Worm (Caenorhabditis elegans) whole organism, young adult: Measurements from ENCODE around the gene garr-1.

Source experiments
- B0019.2 ChIP-seq: fragments of 200-800 bp; sonication (Bioruptor generic); conservative IDR thresholded peaks from 2 replicates; pipeline ENCODE4 v1.3.6; 2022; ENCODE audit warnings: missing genetic modification reagents, missing genetic modification characterization, missing compliant biosample characterization
- C17E4.6 ChIP-seq: fragments of 200-800 bp; sonication (Bioruptor generic); IDR thresholded peaks from 2 replicates; pipeline ENCODE4 v1.3.6; 2022; ENCODE audit warnings: missing genetic modification reagents, missing genetic modification characterization, missing compliant biosample characterization
- D2030.7 ChIP-seq: fragments of 200-800 bp; sonication (Bioruptor generic); IDR thresholded peaks from 2 replicates; pipeline ENCODE4 v1.3.6; 2022; ENCODE audit warnings: missing genetic modification reagents, missing genetic modification characterization, missing compliant biosample characterization
- F33H1.4 ChIP-seq: fragments of 200-800 bp; sonication (Bioruptor generic); IDR thresholded peaks from 2 replicates; pipeline ENCODE4 v1.3.6; 2022; ENCODE audit warnings: missing genetic modification reagents, missing genetic modification characterization, missing compliant biosample characterization
- F49E8.2 ChIP-seq: sonication (generic microtip); optimal IDR thresholded peaks from 3 replicates; lab custom pipeline; 2017; ENCODE audit warnings: missing genetic modification characterization, mild to moderate bottlenecking, missing compliant biosample characterization, antibody characterized with exemption, moderate library complexity; ENCODE audit not compliant: insufficient read depth
- F52B5.7 ChIP-seq: sonication (generic microtip); optimal IDR thresholded peaks from 2 replicates; lab custom pipeline; 2016; ENCODE audit warnings: mild to moderate bottlenecking, missing genetic modification characterization, missing compliant biosample characterization
- F57A8.1 ChIP-seq: fragments of 200-800 bp; sonication (Bioruptor generic); optimal IDR thresholded peaks from 2 replicates; lab custom pipeline; 2018; ENCODE audit warnings: mild to moderate bottlenecking, missing genetic modification characterization, moderate library complexity, missing compliant biosample characterization
- K12H6.12 ChIP-seq: fragments of 200-800 bp; sonication (Bioruptor generic); optimal IDR thresholded peaks from 2 replicates; lab custom pipeline; 2018; ENCODE audit warnings: mild to moderate bottlenecking, missing genetic modification characterization, missing compliant biosample characterization
- Y95B8A.8 ChIP-seq: fragments of 200-800 bp; sonication (Bioruptor generic); IDR thresholded peaks from 2 replicates; pipeline ENCODE4 v1.3.6; 2022; ENCODE audit warnings: missing genetic modification reagents, missing genetic modification characterization, missing compliant biosample characterization
- ZK185.1 ChIP-seq: sonication (generic microtip); optimal IDR thresholded peaks from 2 replicates; lab custom pipeline; 2016; ENCODE audit warnings: mild to moderate bottlenecking, missing genetic modification characterization, missing compliant biosample characterization; ENCODE audit not compliant: poor library complexity, severe bottlenecking
- akir-1 ChIP-seq: fragments of 200-800 bp; sonication (Bioruptor generic); optimal IDR thresholded peaks from 2 replicates; lab custom pipeline; 2018; ENCODE audit warnings: mild to moderate bottlenecking, missing genetic modification characterization, moderate library complexity, missing compliant biosample characterization
- ama-1 ChIP-seq, 3 experiments: fragments of 150-350 bp in 1 of 3; sonication (generic microtip) in 2 of 3; optimal IDR thresholded peaks; 2 replicates each; lab custom pipeline; 2014 to 2018; ENCODE audit warnings: missing biosample characterization in 2 of 3, missing genetic modification characterization in 2 of 3, missing genetic modification reagents in 2 of 3
- aptf-3 ChIP-seq: fragments of 200-800 bp; sonication (Bioruptor generic); IDR thresholded peaks from 2 replicates; pipeline ENCODE4 v1.3.6; 2022; ENCODE audit warnings: missing genetic modification characterization, missing compliant biosample characterization
- athp-1 ChIP-seq: sonication (generic microtip); optimal IDR thresholded peaks from 2 replicates; lab custom pipeline; 2017; ENCODE audit warnings: mild to moderate bottlenecking, missing genetic modification characterization, missing compliant biosample characterization
- attf-3 ChIP-seq: fragments of 200-800 bp; sonication (Bioruptor generic); conservative IDR thresholded peaks from 2 replicates; pipeline ENCODE4 v1.3.6; 2022; ENCODE audit warnings: missing genetic modification reagents, missing genetic modification characterization, missing compliant biosample characterization
- ccch-3 ChIP-seq: fragments of 200-800 bp; sonication (Bioruptor generic); optimal IDR thresholded peaks from 2 replicates; lab custom pipeline; 2018; ENCODE audit warnings: mild to moderate bottlenecking, missing genetic modification characterization, missing compliant biosample characterization
- cebp-1 ChIP-seq, 2 experiments: fragments of 200-800 bp in 1 of 2; sonication (Bioruptor generic) in 1 of 2; sonication (generic microtip) in 1 of 2; IDR thresholded peaks in 1 of 2; optimal IDR thresholded peaks in 1 of 2; 2 replicates each; pipeline versions ENCODE4 v1.3.6 to Lab custom; 2017 to 2022; ENCODE audit warnings: missing compliant biosample characterization in 2 of 2, missing genetic modification characterization in 2 of 2, mild to moderate bottlenecking in 1 of 2, missing genetic modification reagents in 1 of 2, moderate library complexity in 1 of 2
- ceh-58 ChIP-seq: fragments of 200-800 bp; sonication (Bioruptor generic); IDR thresholded peaks from 2 replicates; pipeline ENCODE4 v1.3.6; 2022; ENCODE audit warnings: missing genetic modification characterization, missing compliant biosample characterization
- ceh-91 ChIP-seq: fragments of 200-800 bp; sonication (Bioruptor generic); IDR thresholded peaks from 2 replicates; pipeline ENCODE4 v1.3.6; 2022; ENCODE audit warnings: missing genetic modification reagents, missing genetic modification characterization, missing compliant biosample characterization
- chd-7 ChIP-seq: sonication (generic microtip); optimal IDR thresholded peaks from 2 replicates; lab custom pipeline; 2016; ENCODE audit warnings: mild to moderate bottlenecking, missing genetic modification characterization, moderate library complexity, missing compliant biosample characterization
- die-1 ChIP-seq: sonication (generic microtip); optimal IDR thresholded peaks from 2 replicates; lab custom pipeline; 2016; ENCODE audit warnings: missing genotype, mild to moderate bottlenecking, missing genetic modification characterization, missing compliant biosample characterization
- dpff-1 ChIP-seq: sonication (generic microtip); optimal IDR thresholded peaks from 2 replicates; lab custom pipeline; 2017; ENCODE audit warnings: mild to moderate bottlenecking, missing genetic modification characterization, missing compliant biosample characterization
- dpl-1 ChIP-seq: fragments of 150-350 bp; optimal IDR thresholded peaks from 2 replicates; lab custom pipeline; 2014; ENCODE audit warnings: missing biosample characterization, missing genetic modification reagents, missing genetic modification characterization
- egl-18 ChIP-seq: fragments of 200-800 bp; sonication (Bioruptor generic); IDR thresholded peaks from 2 replicates; pipeline ENCODE4 v1.3.6; 2022; ENCODE audit warnings: missing genetic modification reagents, missing genetic modification characterization, missing compliant biosample characterization
- egrh-3 ChIP-seq: fragments of 200-800 bp; sonication (Bioruptor generic); IDR thresholded peaks from 2 replicates; pipeline ENCODE4 v1.3.6; 2022; ENCODE audit warnings: missing genetic modification reagents, missing genetic modification characterization, missing compliant biosample characterization
- fkh-3 ChIP-seq: sonication (generic microtip); optimal IDR thresholded peaks from 2 replicates; lab custom pipeline; 2016; ENCODE audit warnings: mild to moderate bottlenecking, missing genetic modification characterization, missing compliant biosample characterization
- gei-17 ChIP-seq: fragments of 200-800 bp; sonication (Bioruptor generic); optimal IDR thresholded peaks from 2 replicates; lab custom pipeline; 2018; ENCODE audit warnings: mild to moderate bottlenecking, missing genetic modification characterization, missing compliant biosample characterization
- hlh-26 ChIP-seq: fragments of 200-800 bp; sonication (Bioruptor generic); conservative IDR thresholded peaks from 2 replicates; pipeline ENCODE4 v1.3.6; 2022; ENCODE audit warnings: missing genetic modification reagents, missing genetic modification characterization, missing compliant biosample characterization
- hsf-1 ChIP-seq: fragments of 200-800 bp; sonication (Bioruptor generic); IDR thresholded peaks from 2 replicates; pipeline ENCODE4 v1.3.6; 2022; ENCODE audit warnings: missing genetic modification reagents, missing genetic modification characterization, missing compliant biosample characterization
- lin-35 ChIP-seq, 3 experiments: fragments of 150-350 bp in 2 of 3; sonication (generic microtip) in 1 of 3; optimal IDR thresholded peaks; 2 replicates each; lab custom pipeline; 2014 to 2018; ENCODE audit warnings: missing biosample characterization in 3 of 3, missing genetic modification characterization in 3 of 3, missing genetic modification reagents in 3 of 3
- lin-40 ChIP-seq: sonication (generic microtip); optimal IDR thresholded peaks from 2 replicates; lab custom pipeline; 2016; ENCODE audit warnings: missing genetic modification characterization, mild to moderate bottlenecking, missing compliant biosample characterization, missing genotype, missing genetic modification reagents
- lin-54 ChIP-seq: fragments of 200-800 bp; sonication (Bioruptor generic); optimal IDR thresholded peaks from 2 replicates; lab custom pipeline; 2018; ENCODE audit warnings: mild to moderate bottlenecking, missing genetic modification characterization, missing compliant biosample characterization
- lir-1 ChIP-seq: fragments of 200-800 bp; sonication (Bioruptor generic); conservative IDR thresholded peaks from 2 replicates; pipeline ENCODE4 v1.3.6; 2022; ENCODE audit warnings: missing genetic modification reagents, missing genetic modification characterization, missing compliant biosample characterization
- lsl-1 ChIP-seq: fragments of 200-800 bp; sonication (Bioruptor generic); optimal IDR thresholded peaks from 2 replicates; lab custom pipeline; 2018; ENCODE audit warnings: mild to moderate bottlenecking, missing genetic modification characterization, moderate library complexity, missing compliant biosample characterization
- lsy-27 ChIP-seq: sonication (generic microtip); optimal IDR thresholded peaks from 2 replicates; lab custom pipeline; 2017; ENCODE audit warnings: missing genetic modification characterization, mild to moderate bottlenecking, missing compliant biosample characterization, antibody characterized with exemption, missing genotype, borderline replicate concordance; ENCODE audit not compliant: insufficient read depth
- madf-8 ChIP-seq: fragments of 200-800 bp; sonication (Bioruptor generic); conservative IDR thresholded peaks from 2 replicates; pipeline ENCODE4 v1.3.6; 2022; ENCODE audit warnings: missing genetic modification reagents, missing genetic modification characterization, missing compliant biosample characterization
- mxl-1 ChIP-seq: sonication (generic microtip); optimal IDR thresholded peaks from 2 replicates; lab custom pipeline; 2016; ENCODE audit warnings: missing genetic modification characterization, missing compliant biosample characterization
- nfya-1 ChIP-seq: sonication (generic microtip); optimal IDR thresholded peaks from 2 replicates; lab custom pipeline; 2017; ENCODE audit warnings: antibody characterized with exemption, missing compliant biosample characterization, missing genetic modification characterization, borderline replicate concordance; ENCODE audit not compliant: insufficient read depth
- nfyb-1 ChIP-seq: fragments of 200-800 bp; sonication (Bioruptor generic); IDR thresholded peaks from 2 replicates; pipeline ENCODE4 v1.3.6; 2022; ENCODE audit warnings: missing genetic modification reagents, missing genetic modification characterization, missing compliant biosample characterization
- nhr-179 ChIP-seq: sonication (generic microtip); optimal IDR thresholded peaks from 2 replicates; lab custom pipeline; 2016; ENCODE audit warnings: mild to moderate bottlenecking, missing genetic modification characterization, missing compliant biosample characterization
- repo-1 ChIP-seq: sonication (generic microtip); optimal IDR thresholded peaks from 2 replicates; lab custom pipeline; 2017; ENCODE audit warnings: mild to moderate bottlenecking, missing genetic modification characterization, missing compliant biosample characterization
- sea-2 ChIP-seq: fragments of 200-800 bp; sonication (Bioruptor generic); IDR thresholded peaks from 2 replicates; pipeline ENCODE4 v1.3.6; 2022; ENCODE audit warnings: missing genetic modification characterization, missing compliant biosample characterization
- snpc-1.3 ChIP-seq: sonication (generic microtip); optimal IDR thresholded peaks from 2 replicates; lab custom pipeline; 2017; ENCODE audit warnings: missing genetic modification characterization, mild to moderate bottlenecking, missing compliant biosample characterization, antibody characterized with exemption, moderate library complexity, missing genotype, missing genetic modification reagents; ENCODE audit not compliant: insufficient read depth
- ztf-26 ChIP-seq: sonication (generic microtip); optimal IDR thresholded peaks from 2 replicates; lab custom pipeline; 2017; ENCODE audit warnings: missing genetic modification characterization, missing compliant biosample characterization

Gene garr-1

ce11 chrIV:388073-388472, 37.9 kb upstream of the garr-1 start, which contains the start of gene ssna-1:
Gene ssna-1, plus strand, starts transcription at chrIV:388084.
- TF ChIP-seq C17E4.6 (no peak), lin-40 (tag; lab: Kevin White, UChicago) (no peak), lin-35 (GFP tag; optimal IDR thresholded peaks at IDR 0.05; lab: Kevin White, UChicago) (no peak), egl-18 (GFP tag; lab: Robert Waterston, UW) (no peak), mxl-1 (tag; lab: Kevin White, UChicago) (no peak), ama-1 (optimal IDR thresholded peaks at IDR 0.05; lab: Kevin White, UChicago) (no peak), ama-1 (GFP tag; optimal IDR thresholded peaks at IDR 0.05; lab: Kevin White, UChicago) (no peak), madf-8 (GFP tag; lab: Robert Waterston, UW) (no peak), cebp-1 (GFP tag; IDR thresholded peaks at IDR 0.05; lab: Robert Waterston, UW) (no peak), cebp-1 (tag; optimal IDR thresholded peaks at IDR 0.05; lab: Kevin White, UChicago) (no peak), dpff-1 (tag; lab: Kevin White, UChicago) (no peak), chd-7 (tag; lab: Kevin White, UChicago) (no peak), snpc-1.3 (tag; lab: Kevin White, UChicago) (no peak), ceh-91 (GFP tag; lab: Robert Waterston, UW) (no peak), attf-3 (no peak), nfya-1 (no peak), nfyb-1 (no peak), ceh-58 (GFP tag; lab: Robert Waterston, UW) (no peak)

ce11 chrIV:390279-390678, 35.7 kb upstream of the garr-1 start, which contains the start of the genes ears-2 and uncp-18:
Gene ears-2, minus strand, starts transcription at chrIV:390468.
Gene uncp-18, plus strand, starts transcription at chrIV:390560.
- TF ChIP-seq D2030.7 (peak; percentile 93), dpl-1 (GFP tag; lab: Kevin White, UChicago) (peak; percentile 46), ama-1 (optimal IDR thresholded peaks at IDR 0.05; lab: Kevin White, UChicago) (no peak), ama-1 (GFP tag; optimal IDR thresholded peaks at IDR 0.05; lab: Kevin White, UChicago) (no peak), C17E4.6 (peak; percentile 72; the same call in 1 of the 2 replicates), F33H1.4 (GFP tag; lab: Robert Waterston, UW) (peak; percentile 74), lin-40 (tag; lab: Kevin White, UChicago) (peak; percentile 89), nfyb-1 (peak; percentile 90), ztf-26 (peak; percentile 56), akir-1 (GFP tag; lab: Kevin White, UChicago) (peak; percentile 68), chd-7 (tag; lab: Kevin White, UChicago) (peak; percentile 66), Y95B8A.8 (GFP tag; lab: Robert Waterston, UW) (peak; percentile 88), gei-17 (GFP tag; lab: Kevin White, UChicago) (peak; percentile 63), repo-1 (tag; lab: Kevin White, UChicago) (peak; percentile 39), hsf-1 (peak; percentile 65), lsy-27 (tag; lab: Kevin White, UChicago) (no peak), K12H6.12 (peak; percentile 81), F49E8.2 (tag; lab: Kevin White, UChicago) (peak; percentile 84), ZK185.1 (tag; lab: Kevin White, UChicago) (peak; percentile 80), ccch-3 (GFP tag; lab: Kevin White, UChicago) (no peak), attf-3 (peak; percentile 77), F52B5.7 (tag; lab: Kevin White, UChicago) (peak; percentile 80), sea-2 (GFP tag; lab: Robert Waterston, UW) (no peak), lir-1 (GFP tag; lab: Robert Waterston, UW) (peak; percentile 75), ceh-91 (GFP tag; lab: Robert Waterston, UW) (peak; percentile 82), egrh-3 (peak; percentile 86), nhr-179 (tag; lab: Kevin White, UChicago) (no peak), lin-54 (peak; percentile 85), hlh-26 (GFP tag; lab: Robert Waterston, UW) (no peak), egl-18 (GFP tag; lab: Robert Waterston, UW) (0 out of 2 replicates have a peak, but pooled peaks have one; percentile 48), F57A8.1 (GFP tag; lab: Kevin White, UChicago) (peak; percentile 32), die-1 (tag; lab: Kevin White, UChicago) (peak; percentile 62), athp-1 (tag; lab: Kevin White, UChicago) (peak; percentile 96), lsl-1 (GFP tag; lab: Kevin White, UChicago) (peak; percentile 73), B0019.2 (GFP tag; lab: Robert Waterston, UW) (peak; percentile 65; the same call in 1 of the 2 replicates), aptf-3 (GFP tag; lab: Robert Waterston, UW) (no peak), fkh-3 (tag; lab: Kevin White, UChicago) (peak; percentile 5), dpff-1 (tag; lab: Kevin White, UChicago) (no peak)
